Worm (Caenorhabditis elegans): ENCODE data around the gene snu-13.

DNA sequence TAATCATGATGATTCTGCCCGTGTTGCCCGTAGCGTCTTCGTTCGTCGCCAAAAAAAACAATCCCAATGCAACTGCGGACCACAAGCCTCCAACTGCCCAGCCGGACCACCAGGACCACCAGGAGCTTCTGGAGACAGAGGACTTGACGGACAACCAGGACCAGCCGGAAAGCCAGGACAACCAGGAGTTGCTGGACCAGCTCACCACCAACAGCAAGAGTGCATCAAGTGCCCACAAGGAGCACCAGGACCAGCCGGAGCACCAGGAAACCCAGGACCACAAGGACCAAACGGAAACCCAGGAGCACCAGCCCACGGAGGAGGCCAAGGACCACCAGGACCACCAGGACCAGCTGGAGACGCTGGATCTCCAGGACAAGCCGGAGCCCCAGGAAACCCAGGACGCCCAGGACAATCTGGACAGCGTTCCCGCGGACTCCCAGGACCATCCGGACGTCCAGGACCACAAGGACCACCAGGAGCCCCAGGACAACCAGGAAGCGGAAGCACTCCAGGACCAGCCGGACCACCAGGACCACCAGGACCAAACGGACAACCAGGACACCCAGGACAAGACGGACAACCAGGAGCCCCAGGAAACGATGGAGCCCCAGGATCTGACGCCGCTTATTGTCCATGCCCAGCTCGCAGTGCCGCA, 49.1 kb upstream of the snu-13 start:
- TF ChIP-seq nhr-76 (tag; optimal IDR thresholded peaks at IDR 0.05): no peak
- no peak for TF ChIP-seq fkh-10 (GFP tag; optimal IDR thresholded peaks at IDR 0.05)
- no peak for TF ChIP-seq nhr-90 (tag; optimal IDR thresholded peaks at IDR 0.05; ENCODE audit: poor library complexity)
- no peak for TF ChIP-seq egl-27 (tag; optimal IDR thresholded peaks at IDR 0.05)
- no peak for TF ChIP-seq lin-15B (tag; optimal IDR thresholded peaks at IDR 0.05)

Measured in whole organism, L1 larva.